Fruit fly (Drosophila melanogaster): ENCODE data around the gene CG7872.

The CG7872 gene

dm6 chrX:15594230-15594857, 16.3 kb downstream of the CG7872 start (continued):
- TF ChIP-seq chn (GFP tag; optimal IDR thresholded peaks at IDR 0.05) (no peak), CG9876 (GFP tag; optimal IDR thresholded peaks at IDR 0.05) (no peak), gt (GFP tag; IDR thresholded peaks at IDR 0.05) (no peak), Eip74EF (GFP tag; optimal IDR thresholded peaks at IDR 0.05) (no peak), sr (GFP tag; IDR thresholded peaks at IDR 0.05) (no peak), az2 (GFP tag; optimal IDR thresholded peaks at IDR 0.05) (peak; percentile 30), CG3163 (GFP tag; optimal IDR thresholded peaks at IDR 0.05) (no peak), luna (GFP tag; optimal IDR thresholded peaks at IDR 0.05) (no peak), CG10209 (GFP tag; optimal IDR thresholded peaks at IDR 0.05) (no peak), CG10274 (GFP tag; optimal IDR thresholded peaks at IDR 0.05) (no peak), Atf3 (GFP tag; optimal IDR thresholded peaks at IDR 0.05) (no peak), CG17359 (tag; optimal IDR thresholded peaks at IDR 0.05) (peak; percentile 18), en (GFP tag; optimal IDR thresholded peaks at IDR 0.05) (no peak), Awh (GFP tag; IDR thresholded peaks at IDR 0.05) (no peak), klu (GFP tag; IDR thresholded peaks at IDR 0.05) (peak; percentile 35; the same call in 1 of the 2 replicates), cwo (GFP tag; optimal IDR thresholded peaks at IDR 0.05) (no peak), Fer1 (GFP tag; optimal IDR thresholded peaks at IDR 0.05) (no peak), Antp (GFP tag; optimal IDR thresholded peaks at IDR 0.05) (no peak), CG9609 (GFP tag; optimal IDR thresholded peaks at IDR 0.05) (no peak), CG1792 (GFP tag; optimal IDR thresholded peaks at IDR 0.05) (no peak), CG6683 (GFP tag; optimal IDR thresholded peaks at IDR 0.05) (no peak), CG1233 (GFP tag; optimal IDR thresholded peaks at IDR 0.05) (no peak), CG12071 (GFP tag; optimal IDR thresholded peaks at IDR 0.05) (no peak), Doc3 (GFP tag; IDR thresholded peaks at IDR 0.05; ENCODE audit: partially characterized antibody) (no peak), fu2 (GFP tag; optimal IDR thresholded peaks at IDR 0.05) (no peak), br (optimal IDR thresholded peaks at IDR 0.05) (no peak), CG32767 (GFP tag; IDR thresholded peaks at IDR 0.05) (no peak), bigmax (GFP tag; optimal IDR thresholded peaks at IDR 0.05) (no peak), HLH4C (GFP tag; IDR thresholded peaks at IDR 0.05; ENCODE audit: partially characterized antibody) (0 out of 3 replicates have a peak, but pooled peaks have one; percentile 29), Bteb2 (GFP tag; optimal IDR thresholded peaks at IDR 0.05) (no peak), trem (tag; optimal IDR thresholded peaks at IDR 0.05) (peak; percentile 31), Gug (GFP tag; IDR thresholded peaks at IDR 0.05) (no peak; the same call in 3 of the 4 replicates), CHES-1-like (GFP tag; optimal IDR thresholded peaks at IDR 0.05) (no peak), Fer2 (tag; optimal IDR thresholded peaks at IDR 0.05) (no peak), CG11560 (tag; IDR thresholded peaks at IDR 0.05) (peak; percentile 25; the same call in 1 of the 3 replicates), CoRest (tag; optimal IDR thresholded peaks at IDR 0.05) (peak; percentile 29), CG15696 (tag; optimal IDR thresholded peaks at IDR 0.05) (peak; percentile 60), Dek (tag; optimal IDR thresholded peaks at IDR 0.05) (no peak), stc (GFP tag; IDR thresholded peaks at IDR 0.05) (0 out of 2 replicates have a peak, but pooled peaks have one; percentile 5), CG17186 (GFP tag; optimal IDR thresholded peaks at IDR 0.05) (no peak), YL-1 (GFP tag; optimal IDR thresholded peaks at IDR 0.05) (no peak), CG7745 (tag; optimal IDR thresholded peaks at IDR 0.05) (no peak), ash1 (GFP tag; optimal IDR thresholded peaks at IDR 0.05) (no peak), sim (GFP tag; IDR thresholded peaks at IDR 0.05) (no peak), CG7839 (tag; optimal IDR thresholded peaks at IDR 0.05) (peak; percentile 51), BEAF-32 (GFP tag; optimal IDR thresholded peaks at IDR 0.05) (no peak), CG43689 (GFP tag; IDR thresholded peaks at IDR 0.05) (no peak), Tbp (GFP tag; optimal IDR thresholded peaks at IDR 0.05) (no peak), shn (GFP tag; optimal IDR thresholded peaks at IDR 0.05) (no peak), CG33213 (GFP tag; optimal IDR thresholded peaks at IDR 0.05) (no peak), ERR (GFP tag; optimal IDR thresholded peaks at IDR 0.05) (no peak)

All from whole organism, embryonic.